ENCODE assay signal across 1 fruit fly cellular context in genomic region chr2L:19083320-19083764, dm6.
A peak's percentile ranks its signal among the peaks of the same experiment; 100 is the strongest.
TF ChIP-seq lines count a peak whose summit lies in the region.

No protein-coding gene starts in this region.

TF ChIP-seq in whole organism, embryonic, 481 proteins besides CTCF, POLR2A, EP300 and RAD21 (continued from another document):
- TF ChIP-seq seq (GFP tag; IDR thresholded peaks at IDR 0.05; lab: Robert Waterston, UW) (peak; percentile 47; the same call in 1 of the 2 replicates), CG10209 (GFP tag; optimal IDR thresholded peaks at IDR 0.05; lab: Kevin White, UChicago) (no peak), sqz (GFP tag; optimal IDR thresholded peaks at IDR 0.05; lab: Kevin White, UChicago) (peak; percentile 34), CG1792 (GFP tag; optimal IDR thresholded peaks at IDR 0.05; lab: Kevin White, UChicago) (no peak), ab (GFP tag; optimal IDR thresholded peaks at IDR 0.05; lab: Kevin White, UChicago) (no peak), CG12942 (GFP tag; optimal IDR thresholded peaks at IDR 0.05; lab: Kevin White, UChicago) (no peak), Dref (GFP tag; IDR thresholded peaks at IDR 0.05; lab: Robert Waterston, UW) (no peak), Ravus (GFP tag; IDR thresholded peaks at IDR 0.05; lab: Robert Waterston, UW) (no peak), HmgZ (tag; optimal IDR thresholded peaks at IDR 0.05; lab: Kevin White, UChicago) (no peak), Opbp (GFP tag; IDR thresholded peaks at IDR 0.05; lab: Robert Waterston, UW; ENCODE audit: partially characterized antibody) (no peak), Oli (tag; optimal IDR thresholded peaks at IDR 0.05; lab: Kevin White, UChicago) (no peak), Awh (GFP tag; IDR thresholded peaks at IDR 0.05; lab: Robert Waterston, UW) (no peak), gem (tag; optimal IDR thresholded peaks at IDR 0.05; lab: Kevin White, UChicago) (no peak), Rfx (GFP tag; IDR thresholded peaks at IDR 0.05; lab: Robert Waterston, UW) (no peak), ttk (GFP tag; IDR thresholded peaks at IDR 0.05; lab: Robert Waterston, UW) (no peak), Hr3 (GFP tag; optimal IDR thresholded peaks at IDR 0.05; lab: Kevin White, UChicago) (no peak), repo (GFP tag; optimal IDR thresholded peaks at IDR 0.05; lab: Kevin White, UChicago) (no peak), CG16815 (GFP tag; optimal IDR thresholded peaks at IDR 0.05; lab: Kevin White, UChicago) (no peak), jigr1 (GFP tag; IDR thresholded peaks at IDR 0.05; lab: Robert Waterston, UW) (no peak), CG13287 (GFP tag; IDR thresholded peaks at IDR 0.05; lab: Robert Waterston, UW; ENCODE audit: partially characterized antibody) (no peak), Trl (optimal IDR thresholded peaks at IDR 0.05; lab: Kevin White, UChicago) (no peak), Trl (GFP tag; optimal IDR thresholded peaks at IDR 0.05; lab: Kevin White, UChicago) (no peak), zen (tag; optimal IDR thresholded peaks at IDR 0.05; lab: Kevin White, UChicago) (no peak), mam (GFP tag; optimal IDR thresholded peaks at IDR 0.05; lab: Kevin White, UChicago) (no peak), CG18619 (GFP tag; optimal IDR thresholded peaks at IDR 0.05; lab: Kevin White, UChicago) (no peak), B-H2 (GFP tag; optimal IDR thresholded peaks at IDR 0.05; lab: Kevin White, UChicago) (no peak), lab (GFP tag; optimal IDR thresholded peaks at IDR 0.05; lab: Kevin White, UChicago) (no peak), Rx (GFP tag; IDR thresholded peaks at IDR 0.05; lab: Robert Waterston, UW) (no peak), CG4707 (GFP tag; optimal IDR thresholded peaks at IDR 0.05; lab: Kevin White, UChicago) (no peak), Side (GFP tag; optimal IDR thresholded peaks at IDR 0.05; lab: Kevin White, UChicago) (no peak), CG8359 (GFP tag; optimal IDR thresholded peaks at IDR 0.05; lab: Kevin White, UChicago; ENCODE audit: borderline replicate concordance) (no peak), CG6254 (GFP tag; optimal IDR thresholded peaks at IDR 0.05; lab: Kevin White, UChicago) (peak; percentile 98), CG42726 (GFP tag; IDR thresholded peaks at IDR 0.05; lab: Robert Waterston, UW; ENCODE audit: partially characterized antibody) (no peak), CG4360 (GFP tag; IDR thresholded peaks at IDR 0.05; lab: Robert Waterston, UW) (peak; percentile 89), gfzf (GFP tag; optimal IDR thresholded peaks at IDR 0.05; lab: Kevin White, UChicago) (no peak), NC2α (GFP tag; optimal IDR thresholded peaks at IDR 0.05; lab: Kevin White, UChicago) (no peak), lov (optimal IDR thresholded peaks at IDR 0.05; lab: Kevin White, UChicago) (no peak), lov (GFP tag; IDR thresholded peaks at IDR 0.05; lab: Robert Waterston, UW) (no peak), sim (GFP tag; IDR thresholded peaks at IDR 0.05; lab: Robert Waterston, UW) (no peak), stwl (tag; optimal IDR thresholded peaks at IDR 0.05; lab: Kevin White, UChicago) (no peak), dysf (GFP tag; IDR thresholded peaks at IDR 0.05; lab: Robert Waterston, UW) (no peak), H15 (GFP tag; IDR thresholded peaks at IDR 0.05; lab: Robert Waterston, UW) (no peak), sna (GFP tag; IDR thresholded peaks at IDR 0.05; lab: Robert Waterston, UW; ENCODE audit: partially characterized antibody) (no peak), Hr39 (optimal IDR thresholded peaks at IDR 0.05; lab: Kevin White, UChicago) (peak; percentile 98), trem (tag; optimal IDR thresholded peaks at IDR 0.05; lab: Kevin White, UChicago) (no peak), CkIIα-i1 (GFP tag; IDR thresholded peaks at IDR 0.05; lab: Robert Waterston, UW) (no peak), Med (GFP tag; lab: Kevin White, UChicago) (peak; percentile 25), Dad (GFP tag; optimal IDR thresholded peaks at IDR 0.05; lab: Kevin White, UChicago) (no peak), Nf-YC (tag; optimal IDR thresholded peaks at IDR 0.05; lab: Kevin White, UChicago) (peak; percentile 95), dan (GFP tag; IDR thresholded peaks at IDR 0.05; lab: Robert Waterston, UW) (no peak), CG10321 (GFP tag; IDR thresholded peaks at IDR 0.05; lab: Robert Waterston, UW) (no peak), crol (GFP tag; IDR thresholded peaks at IDR 0.05; lab: Robert Waterston, UW) (peak; percentile 25; the same call in 1 of the 2 replicates), mld (GFP tag; IDR thresholded peaks at IDR 0.05; lab: Robert Waterston, UW; ENCODE audit: partially characterized antibody) (no peak), CG1603 (tag; optimal IDR thresholded peaks at IDR 0.05; lab: Kevin White, UChicago) (no peak), CG18262 (tag; optimal IDR thresholded peaks at IDR 0.05; lab: Kevin White, UChicago) (no peak), CG13775 (GFP tag; optimal IDR thresholded peaks at IDR 0.05; lab: Kevin White, UChicago) (no peak), CG2202 (tag; optimal IDR thresholded peaks at IDR 0.05; lab: Kevin White, UChicago) (no peak), Myb (GFP tag; optimal IDR thresholded peaks at IDR 0.05; lab: Kevin White, UChicago) (no peak), grau (tag; optimal IDR thresholded peaks at IDR 0.05; lab: Kevin White, UChicago) (no peak), slp2 (GFP tag; optimal IDR thresholded peaks at IDR 0.05; lab: Kevin White, UChicago) (no peak), CG4820 (GFP tag; optimal IDR thresholded peaks at IDR 0.05; lab: Kevin White, UChicago) (no peak), vnd (GFP tag; IDR thresholded peaks at IDR 0.05; lab: Robert Waterston, UW; ENCODE audit: partially characterized antibody) (no peak), CG3995 (GFP tag; optimal IDR thresholded peaks at IDR 0.05; lab: Kevin White, UChicago) (no peak), crp (GFP tag; optimal IDR thresholded peaks at IDR 0.05; lab: Kevin White, UChicago) (no peak), Dek (tag; optimal IDR thresholded peaks at IDR 0.05; lab: Kevin White, UChicago) (no peak), caup (GFP tag; optimal IDR thresholded peaks at IDR 0.05; lab: Kevin White, UChicago; ENCODE audit: severe bottlenecking) (no peak), Fer3 (tag; optimal IDR thresholded peaks at IDR 0.05; lab: Kevin White, UChicago) (no peak), Sry-δ (GFP tag; optimal IDR thresholded peaks at IDR 0.05; lab: Kevin White, UChicago) (no peak), dpn (GFP tag; optimal IDR thresholded peaks at IDR 0.05; lab: Kevin White, UChicago) (no peak), sc (optimal IDR thresholded peaks at IDR 0.05; lab: Kevin White, UChicago) (no peak), sc (GFP tag; optimal IDR thresholded peaks at IDR 0.05; lab: Kevin White, UChicago) (no peak), B-H1 (GFP tag; IDR thresholded peaks at IDR 0.05; lab: Robert Waterston, UW) (no peak), CG33213 (GFP tag; optimal IDR thresholded peaks at IDR 0.05; lab: Kevin White, UChicago) (no peak), CG31365 (tag; optimal IDR thresholded peaks at IDR 0.05; lab: Kevin White, UChicago) (no peak), br (optimal IDR thresholded peaks at IDR 0.05; lab: Kevin White, UChicago) (no peak), h (optimal IDR thresholded peaks at IDR 0.05; lab: Kevin White, UChicago) (no peak), gcm2 (GFP tag; optimal IDR thresholded peaks at IDR 0.05; lab: Kevin White, UChicago) (no peak), CG10366 (GFP tag; IDR thresholded peaks at IDR 0.05; lab: Robert Waterston, UW) (peak; percentile 70), CG2120 (GFP tag; optimal IDR thresholded peaks at IDR 0.05; lab: Kevin White, UChicago) (no peak), btn (GFP tag; optimal IDR thresholded peaks at IDR 0.05; lab: Kevin White, UChicago) (no peak), CG7786 (GFP tag; optimal IDR thresholded peaks at IDR 0.05; lab: Kevin White, UChicago) (no peak)
